Fruit fly (Drosophila melanogaster) Kc167 (cell line): ENCODE results near the gene caps.

Source experiments
- Myc ChIP-seq: fragments of >200 bp; optimal IDR thresholded peaks from 2 replicates; lab custom pipeline; 2017; ENCODE audit warnings: missing external identifiers
- Sin3A ChIP-seq: fragments of >200 bp; optimal IDR thresholded peaks from 2 replicates; lab custom pipeline; 2018; ENCODE audit warnings: missing external identifiers
- h ChIP-seq: fragments of >200 bp; optimal IDR thresholded peaks from 3 replicates; lab custom pipeline; 2018; ENCODE audit warnings: missing external identifiers
- insv ChIP-seq: fragments of >200 bp; optimal IDR thresholded peaks from 3 replicates; lab custom pipeline; 2018; ENCODE audit warnings: missing external identifiers
- psq ChIP-seq: fragments of >200 bp; optimal IDR thresholded peaks from 2 replicates; lab custom pipeline; 2017; ENCODE audit warnings: missing external identifiers
- ttk ChIP-seq: sonication (Bioruptor generic); optimal IDR thresholded peaks from 2 replicates; lab custom pipeline; 2017; ENCODE audit warnings: missing external identifiers

- no peak for TF ChIP-seq psq (lab: Kevin White, UChicago)
- TF ChIP-seq ttk (lab: Kevin White, UChicago), result no peak
- no peak for TF ChIP-seq Sin3A (lab: Kevin White, UChicago)
- no peak for TF ChIP-seq Myc (lab: Kevin White, UChicago)
- no peak for TF ChIP-seq insv (lab: Kevin White, UChicago)
- no peak for TF ChIP-seq h (lab: Kevin White, UChicago)
These were observed 21.6 kb downstream of the caps start for dm6 chr3L:13250071-13250470.
